Worm (Caenorhabditis elegans): ENCODE data around the gene cee-1.

DNA sequence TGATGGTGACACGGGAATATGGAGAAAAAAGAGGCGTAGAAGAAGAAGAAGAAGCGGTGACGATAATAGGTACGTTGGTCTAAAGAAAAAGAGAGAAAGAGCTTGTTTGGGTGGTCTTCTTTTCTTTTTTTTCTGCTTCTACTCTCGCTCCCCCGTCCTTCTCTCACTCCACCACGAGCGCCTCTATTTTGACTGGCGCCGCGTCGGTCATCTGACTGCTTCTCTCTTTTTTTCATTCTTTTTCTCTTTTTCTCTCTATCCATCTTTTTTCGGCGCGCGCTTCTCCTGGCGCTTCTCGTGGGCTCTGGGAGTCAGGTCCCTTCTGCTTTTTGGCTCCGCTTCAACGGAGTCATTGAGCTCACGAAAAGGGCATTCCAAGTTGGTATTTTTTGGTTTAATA, 37.8 kb downstream of the cee-1 start:
- TF ChIP-seq lsy-2 (tag; optimal IDR thresholded peaks at IDR 0.05), result no peak
- TF ChIP-seq unc-62 (GFP tag; optimal IDR thresholded peaks at IDR 0.05), result no peak
- TF ChIP-seq elt-3 (tag; optimal IDR thresholded peaks at IDR 0.05), result no peak
- no peak for TF ChIP-seq elt-1 (tag; optimal IDR thresholded peaks at IDR 0.05; ENCODE audit: borderline replicate concordance, insufficient read depth)
- no peak for TF ChIP-seq ztf-11 (tag; optimal IDR thresholded peaks at IDR 0.05)
- no peak for TF ChIP-seq lin-13 (tag; optimal IDR thresholded peaks at IDR 0.05)
- TF ChIP-seq unc-120 (tag; optimal IDR thresholded peaks at IDR 0.05; ENCODE audit: poor library complexity, severe bottlenecking), result no peak

All from whole organism, mixed stage, embryonic.